Fruit fly (Drosophila melanogaster): Measurements from ENCODE around the gene Nepl5.

The Nepl5 gene

DNA sequence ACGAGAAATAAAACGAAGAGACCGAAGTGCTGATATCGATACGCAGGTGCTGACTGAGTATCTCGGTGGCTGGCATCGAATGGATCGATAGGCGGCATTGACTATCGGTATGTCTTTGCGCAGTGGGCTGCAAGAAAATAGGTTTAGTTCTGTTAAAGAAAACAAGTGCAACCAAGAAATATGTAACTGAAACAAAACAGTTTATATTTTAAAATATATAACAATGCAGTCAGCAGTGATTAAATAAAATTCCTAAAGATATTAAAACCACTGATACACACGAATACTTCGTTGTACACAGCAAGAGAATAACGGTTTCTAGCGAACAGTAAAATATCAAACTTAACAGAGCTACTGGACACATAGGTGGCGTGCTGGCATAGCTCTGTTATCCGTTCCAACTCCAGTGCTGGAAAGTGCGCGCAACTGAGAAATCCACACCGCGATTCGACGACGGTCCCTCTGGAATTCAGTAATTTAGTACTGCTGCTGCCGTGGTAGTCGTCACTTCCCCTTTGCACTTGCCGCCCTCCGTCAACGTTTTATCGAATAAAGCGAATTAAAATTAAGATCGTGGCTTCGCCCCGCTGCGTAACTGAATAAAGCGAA is 42.6 kb upstream of the Nepl5 start, which contains the start of the genes Pez and Cpr (continued):
- TF ChIP-seq E2f2 (GFP tag; IDR thresholded peaks at IDR 0.05), result peak; percentile 58
- TF ChIP-seq Hand (GFP tag; optimal IDR thresholded peaks at IDR 0.05), result no peak
- TF ChIP-seq CG15696 (tag; optimal IDR thresholded peaks at IDR 0.05), result no peak
- no peak for TF ChIP-seq tll (GFP tag; optimal IDR thresholded peaks at IDR 0.05)
- no peak for TF ChIP-seq sima (GFP tag; optimal IDR thresholded peaks at IDR 0.05)
- TF ChIP-seq mam (GFP tag; optimal IDR thresholded peaks at IDR 0.05), result peak; percentile 35
- no peak for TF ChIP-seq rib (GFP tag; IDR thresholded peaks at IDR 0.05)
- TF ChIP-seq CG10209 (GFP tag; optimal IDR thresholded peaks at IDR 0.05), result peak; percentile 42
- TF ChIP-seq CG12769 (tag; optimal IDR thresholded peaks at IDR 0.05), result no peak
- peak; percentile 17 for TF ChIP-seq btn (GFP tag; optimal IDR thresholded peaks at IDR 0.05)
- TF ChIP-seq CG3281 (GFP tag; optimal IDR thresholded peaks at IDR 0.05), result peak; percentile 55
- peak; percentile 87; the same call in 2 of the 3 replicates for TF ChIP-seq Doc3 (GFP tag; IDR thresholded peaks at IDR 0.05; ENCODE audit: partially characterized antibody)
- no peak for TF ChIP-seq CG8478 (optimal IDR thresholded peaks at IDR 0.05)
- peak; percentile 48; the same call in 1 of the 2 replicates for TF ChIP-seq CG1024 (GFP tag; IDR thresholded peaks at IDR 0.05)
- peak; percentile 48 for TF ChIP-seq CG8290 (GFP tag; optimal IDR thresholded peaks at IDR 0.05)
- peak; percentile 28 to 90 for TF ChIP-seq CG8290 (tag; optimal IDR thresholded peaks at IDR 0.05)
- TF ChIP-seq CG31224 (GFP tag; IDR thresholded peaks at IDR 0.05), result no peak
- TF ChIP-seq zen (tag; optimal IDR thresholded peaks at IDR 0.05), result peak; percentile 44
- no peak for TF ChIP-seq CG2678 (tag; optimal IDR thresholded peaks at IDR 0.05)
- TF ChIP-seq org-1 (GFP tag; optimal IDR thresholded peaks at IDR 0.05), result no peak
- no peak for TF ChIP-seq psq (GFP tag; optimal IDR thresholded peaks at IDR 0.05)
- TF ChIP-seq CG9817 (tag; optimal IDR thresholded peaks at IDR 0.05), result peak; percentile 23
- TF ChIP-seq unc-4 (GFP tag; IDR thresholded peaks at IDR 0.05; ENCODE audit: partially characterized antibody), result peak; percentile 70
- TF ChIP-seq Dip2 (GFP tag; IDR thresholded peaks at IDR 0.05), result peak; percentile 92
- TF ChIP-seq so (GFP tag; IDR thresholded peaks at IDR 0.05), result peak; percentile 61; the same call in 1 of the 3 replicates
- peak; percentile 60 for TF ChIP-seq odd (GFP tag; optimal IDR thresholded peaks at IDR 0.05)
- TF ChIP-seq dm (GFP tag; optimal IDR thresholded peaks at IDR 0.05), result peak; percentile 23
- no peak for TF ChIP-seq BtbVII (GFP tag; optimal IDR thresholded peaks at IDR 0.05)
- 0 out of 3 replicates have a peak, but pooled peaks have one; percentile 19 for TF ChIP-seq Optix (GFP tag; IDR thresholded peaks at IDR 0.05)
- TF ChIP-seq CG4360 (GFP tag; IDR thresholded peaks at IDR 0.05), result no peak
- no peak for TF ChIP-seq kah (GFP tag; optimal IDR thresholded peaks at IDR 0.05)
- TF ChIP-seq CG12299 (tag; optimal IDR thresholded peaks at IDR 0.05), result no peak
- peak; percentile 76 for TF ChIP-seq Rfx (GFP tag; IDR thresholded peaks at IDR 0.05)
- TF ChIP-seq knrl (GFP tag; IDR thresholded peaks at IDR 0.05; ENCODE audit: partially characterized antibody), result peak; percentile 76; the same call in 2 of the 3 replicates
- peak; percentile 37; the same call in 1 of the 2 replicates for TF ChIP-seq CG8765 (GFP tag; IDR thresholded peaks at IDR 0.05)
- no peak for TF ChIP-seq Six4 (GFP tag; optimal IDR thresholded peaks at IDR 0.05)
- TF ChIP-seq Opbp (GFP tag; IDR thresholded peaks at IDR 0.05; ENCODE audit: partially characterized antibody), result peak; percentile 79
- TF ChIP-seq CG14667 (GFP tag; IDR thresholded peaks at IDR 0.05), result no peak
- peak; percentile 10 for TF ChIP-seq Nf-YC (tag; optimal IDR thresholded peaks at IDR 0.05)
- TF ChIP-seq Pdp1 (GFP tag; optimal IDR thresholded peaks at IDR 0.05), result peak; percentile 10 to 27
- TF ChIP-seq ham (GFP tag; IDR thresholded peaks at IDR 0.05), result no peak
- peak; percentile 55 for TF ChIP-seq vvl (GFP tag; IDR thresholded peaks at IDR 0.05)
- TF ChIP-seq CG3163 (GFP tag; optimal IDR thresholded peaks at IDR 0.05), result peak; percentile 4
- TF ChIP-seq CG34376 (GFP tag; optimal IDR thresholded peaks at IDR 0.05), result peak; percentile 47
- no peak for TF ChIP-seq HmgD (GFP tag; optimal IDR thresholded peaks at IDR 0.05)
- peak; percentile 38 for TF ChIP-seq CG7928 (GFP tag; optimal IDR thresholded peaks at IDR 0.05)
- TF ChIP-seq gsb (GFP tag; IDR thresholded peaks at IDR 0.05), result 0 out of 2 replicates have a peak, but pooled peaks have one; percentile 29
- no peak for TF ChIP-seq ap (GFP tag; IDR thresholded peaks at IDR 0.05)
- 0 out of 2 replicates have a peak, but pooled peaks have one; percentile 28 for TF ChIP-seq Ada2b (GFP tag; IDR thresholded peaks at IDR 0.05)
- TF ChIP-seq pan (optimal IDR thresholded peaks at IDR 0.05), result no peak
- TF ChIP-seq pan (GFP tag; optimal IDR thresholded peaks at IDR 0.05 in 1 of 2, IDR thresholded peaks at IDR 0.05 in 1 of 2), result peak in 1 of 2 experiments; percentile 24

Data from whole organism, embryonic.